Fruit fly (Drosophila melanogaster) whole organism, adult: ENCODE results near the gene mRpL46.

Experiments used
- CG12768 ChIP-seq: fragments of 200-800 bp; sonication (Bioruptor generic); optimal IDR thresholded peaks from 2 replicates; lab custom pipeline; 2017; ENCODE audit warnings: missing biosample characterization, missing genetic modification characterization, mild to moderate bottlenecking, moderate library complexity, missing genetic modification reagents
- CG14711 ChIP-seq: fragments of 200-800 bp; sonication (Bioruptor generic); optimal IDR thresholded peaks from 2 replicates; lab custom pipeline; 2018; ENCODE audit warnings: missing biosample characterization, mild to moderate bottlenecking, missing genetic modification characterization, moderate library complexity
- CG33017 ChIP-seq: fragments of 200-800 bp; sonication (Bioruptor generic); optimal IDR thresholded peaks from 2 replicates; lab custom pipeline; 2018; ENCODE audit warnings: missing biosample characterization, mild to moderate bottlenecking, missing genetic modification characterization, moderate library complexity
- Clk ChIP-seq: fragments of 200-800 bp; sonication (Bioruptor generic); optimal IDR thresholded peaks from 2 replicates; lab custom pipeline; 2017; ENCODE audit warnings: missing biosample characterization, missing genetic modification characterization
- Hr96 ChIP-seq: fragments of 200-800 bp; sonication (Bioruptor generic); optimal IDR thresholded peaks from 2 replicates; lab custom pipeline; 2016; ENCODE audit warnings: missing biosample characterization, missing genetic modification characterization
- cnc ChIP-seq, 2 experiments: fragments of >200 bp; optimal IDR thresholded peaks; 2 replicates each; lab custom pipeline; 2017
- kay ChIP-seq: fragments of 200-800 bp; sonication (Bioruptor generic); peaks from one replicate; lab custom pipeline; 2016; ENCODE audit warnings: missing biosample characterization, missing genetic modification characterization, borderline replicate concordance
- toe ChIP-seq: fragments of 200-800 bp; sonication (Bioruptor generic); optimal IDR thresholded peaks from 2 replicates; lab custom pipeline; 2016; ENCODE audit warnings: missing biosample characterization, missing genetic modification characterization

DNA sequence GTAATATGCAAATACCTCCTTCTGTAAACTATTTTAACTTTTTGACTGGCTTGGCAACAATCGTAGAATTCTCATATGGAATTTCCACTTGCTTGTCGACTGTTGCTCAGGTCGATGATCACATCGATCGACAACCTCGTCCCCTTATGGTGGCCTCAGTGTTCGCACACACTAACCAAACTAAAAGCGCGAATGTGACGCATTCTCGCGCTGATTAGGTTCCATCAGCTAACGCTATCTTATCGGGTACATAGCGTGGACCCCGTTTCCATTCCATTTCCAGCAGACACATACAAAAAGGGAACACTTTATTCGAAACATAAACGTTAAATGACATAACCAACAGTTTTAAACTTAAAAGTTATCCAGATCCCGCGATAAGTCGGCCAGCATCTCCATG lies 12.1 kb downstream of the mRpL46 start:
- TF ChIP-seq Hr96 (GFP tag; lab: Kevin White, UChicago), result no peak
- TF ChIP-seq kay, result no peak
- TF ChIP-seq CG33017, result no peak
- no peak for TF ChIP-seq cnc (optimal IDR thresholded peaks at IDR 0.05; lab: Kevin White, UChicago)
- TF ChIP-seq toe (GFP tag; lab: Kevin White, UChicago), result no peak
- TF ChIP-seq Clk, result no peak
- TF ChIP-seq CG12768 (GFP tag; lab: Kevin White, UChicago), result no peak
- no peak for TF ChIP-seq CG14711 (tag; lab: Kevin White, UChicago)
